Fruit fly (Drosophila melanogaster): ENCODE results near the gene Alg14.

The Alg14 gene

dm6 chrX:15475791-15476190 is 3.8 kb downstream of the Alg14 start, which contains the start of gene CG6324:
Gene CG6324, plus strand, starts transcription at chrX:15476091.
- TF ChIP-seq psq (optimal IDR thresholded peaks at IDR 0.05), result no peak

DNA sequence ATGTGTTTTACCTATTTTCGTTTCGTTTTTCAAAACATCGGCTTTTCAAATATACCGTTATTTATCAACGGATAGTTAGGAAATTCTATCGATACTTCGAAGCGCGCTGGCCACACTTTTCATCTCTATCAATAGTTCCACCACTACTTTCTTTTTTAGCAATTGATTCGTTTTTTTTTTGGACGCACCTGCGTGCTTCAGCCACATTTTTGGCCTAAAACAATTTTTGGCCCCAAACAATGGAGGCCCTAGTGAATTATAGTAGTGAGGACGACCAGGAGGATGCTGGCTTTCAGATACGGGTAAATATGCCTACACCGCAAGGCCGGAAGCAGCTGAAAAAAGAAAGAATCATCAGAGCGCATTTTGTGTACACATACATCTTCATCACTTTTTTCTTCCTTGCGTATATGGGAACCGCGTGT is 10.3 kb downstream of the Alg14 start, which contains the start of gene CG6340:
TSS of gene CG6340 (plus strand) at position 139 of the 425 bp plus-strand sequence.
- TF ChIP-seq Sin3A (optimal IDR thresholded peaks at IDR 0.05) (no peak), insv (optimal IDR thresholded peaks at IDR 0.05) (no peak), h (optimal IDR thresholded peaks at IDR 0.05) (no peak), Myc (optimal IDR thresholded peaks at IDR 0.05) (no peak), ttk (optimal IDR thresholded peaks at IDR 0.05) (no peak), psq (optimal IDR thresholded peaks at IDR 0.05) (no peak)

dm6 chrX:15483010-15483802 is 11.2 kb downstream of the Alg14 start:
- no peak for TF ChIP-seq Sin3A (optimal IDR thresholded peaks at IDR 0.05)
- TF ChIP-seq psq (optimal IDR thresholded peaks at IDR 0.05), result no peak
- TF ChIP-seq insv (optimal IDR thresholded peaks at IDR 0.05), result no peak
- no peak for TF ChIP-seq Myc (optimal IDR thresholded peaks at IDR 0.05)
- TF ChIP-seq ttk (optimal IDR thresholded peaks at IDR 0.05), result no peak
- TF ChIP-seq h (optimal IDR thresholded peaks at IDR 0.05), result no peak

dm6 chrX:15484451-15485032 is 12.6 kb downstream of the Alg14 start:
- TF ChIP-seq ttk (optimal IDR thresholded peaks at IDR 0.05), result no peak
- no peak for TF ChIP-seq insv (optimal IDR thresholded peaks at IDR 0.05)
- TF ChIP-seq Sin3A (optimal IDR thresholded peaks at IDR 0.05), result no peak
- no peak for TF ChIP-seq h (optimal IDR thresholded peaks at IDR 0.05)
- no peak for TF ChIP-seq psq (optimal IDR thresholded peaks at IDR 0.05)
- no peak for TF ChIP-seq Myc (optimal IDR thresholded peaks at IDR 0.05)

dm6 chrX:15486682-15487081 is 14.7 kb downstream of the Alg14 start, which contains the start of gene Gmap:
Gene Gmap, plus strand, starts transcription at chrX:15486922.
- TF ChIP-seq psq (optimal IDR thresholded peaks at IDR 0.05), result no peak
- no peak for TF ChIP-seq Myc (optimal IDR thresholded peaks at IDR 0.05)
- TF ChIP-seq insv (optimal IDR thresholded peaks at IDR 0.05), result no peak
- no peak for TF ChIP-seq h (optimal IDR thresholded peaks at IDR 0.05)

DNA sequence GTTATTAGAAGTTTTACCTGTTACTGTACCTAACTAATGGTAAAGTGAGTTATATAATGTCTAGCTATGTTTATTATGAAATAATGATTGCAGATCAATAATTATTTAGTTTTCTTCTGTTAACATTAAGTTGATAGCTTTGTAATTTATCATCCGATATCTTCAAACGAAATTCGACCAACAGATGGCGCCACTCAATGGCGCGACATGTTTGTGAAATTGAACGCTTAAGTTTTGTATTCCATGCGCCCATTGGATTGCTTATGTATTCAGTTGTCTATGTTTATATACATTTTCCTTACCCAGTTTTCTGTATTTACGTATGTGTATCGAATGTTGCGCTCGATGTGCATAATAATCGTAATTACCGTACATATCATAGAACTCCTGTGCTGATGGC is 18.6 kb downstream of the Alg14 start:
- TF ChIP-seq insv (optimal IDR thresholded peaks at IDR 0.05) (no peak), Sin3A (optimal IDR thresholded peaks at IDR 0.05) (no peak), ttk (optimal IDR thresholded peaks at IDR 0.05) (no peak), psq (optimal IDR thresholded peaks at IDR 0.05) (no peak), Myc (optimal IDR thresholded peaks at IDR 0.05) (no peak), h (optimal IDR thresholded peaks at IDR 0.05) (no peak)

DNA sequence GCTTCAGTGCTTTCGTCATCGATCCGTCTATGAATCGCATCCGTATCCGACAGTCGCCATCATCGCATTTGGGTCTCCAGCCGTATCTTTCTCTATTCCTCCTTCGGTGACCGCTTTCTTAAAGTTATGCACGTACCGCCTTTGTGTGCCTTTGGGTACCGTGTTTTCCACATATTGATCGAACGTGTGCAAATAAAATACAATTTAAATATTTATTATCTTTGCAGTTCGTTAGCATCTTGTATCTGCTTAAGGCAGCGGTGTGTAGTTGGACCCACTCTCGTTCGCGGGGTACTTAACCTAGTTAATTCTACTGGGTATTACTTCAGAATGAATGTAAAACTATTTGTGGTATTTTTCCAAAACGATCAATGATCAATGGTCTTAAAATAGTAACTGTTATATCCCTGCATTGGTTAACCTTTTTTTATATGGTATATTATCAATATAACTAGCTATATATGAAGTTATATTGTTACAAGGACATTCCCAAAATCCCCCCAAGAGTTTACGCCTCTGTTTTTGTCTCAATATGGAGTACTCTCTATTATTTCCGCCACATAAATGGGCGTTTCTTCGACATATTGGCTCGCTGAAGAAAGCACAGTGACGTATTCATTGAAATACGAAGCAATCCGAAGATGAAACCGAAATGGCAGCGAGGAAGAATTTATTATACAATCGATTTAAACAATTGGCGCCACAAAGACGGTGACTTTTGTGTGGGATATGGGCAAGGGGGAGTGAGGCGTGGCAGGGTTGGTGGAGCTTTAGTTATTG is 23.8 kb downstream of the Alg14 start:
- no peak for TF ChIP-seq h (optimal IDR thresholded peaks at IDR 0.05)
- no peak for TF ChIP-seq Myc (optimal IDR thresholded peaks at IDR 0.05)
- no peak for TF ChIP-seq ttk (optimal IDR thresholded peaks at IDR 0.05)
- no peak for TF ChIP-seq psq (optimal IDR thresholded peaks at IDR 0.05)
- no peak for TF ChIP-seq Sin3A (optimal IDR thresholded peaks at IDR 0.05)
- TF ChIP-seq insv (optimal IDR thresholded peaks at IDR 0.05), result no peak

dm6 chrX:15496651-15497409 is 24.9 kb downstream of the Alg14 start:
- no peak for TF ChIP-seq ttk (optimal IDR thresholded peaks at IDR 0.05)
- TF ChIP-seq Myc (optimal IDR thresholded peaks at IDR 0.05), result no peak
- TF ChIP-seq insv (optimal IDR thresholded peaks at IDR 0.05), result no peak
- no peak for TF ChIP-seq Sin3A (optimal IDR thresholded peaks at IDR 0.05)

DNA sequence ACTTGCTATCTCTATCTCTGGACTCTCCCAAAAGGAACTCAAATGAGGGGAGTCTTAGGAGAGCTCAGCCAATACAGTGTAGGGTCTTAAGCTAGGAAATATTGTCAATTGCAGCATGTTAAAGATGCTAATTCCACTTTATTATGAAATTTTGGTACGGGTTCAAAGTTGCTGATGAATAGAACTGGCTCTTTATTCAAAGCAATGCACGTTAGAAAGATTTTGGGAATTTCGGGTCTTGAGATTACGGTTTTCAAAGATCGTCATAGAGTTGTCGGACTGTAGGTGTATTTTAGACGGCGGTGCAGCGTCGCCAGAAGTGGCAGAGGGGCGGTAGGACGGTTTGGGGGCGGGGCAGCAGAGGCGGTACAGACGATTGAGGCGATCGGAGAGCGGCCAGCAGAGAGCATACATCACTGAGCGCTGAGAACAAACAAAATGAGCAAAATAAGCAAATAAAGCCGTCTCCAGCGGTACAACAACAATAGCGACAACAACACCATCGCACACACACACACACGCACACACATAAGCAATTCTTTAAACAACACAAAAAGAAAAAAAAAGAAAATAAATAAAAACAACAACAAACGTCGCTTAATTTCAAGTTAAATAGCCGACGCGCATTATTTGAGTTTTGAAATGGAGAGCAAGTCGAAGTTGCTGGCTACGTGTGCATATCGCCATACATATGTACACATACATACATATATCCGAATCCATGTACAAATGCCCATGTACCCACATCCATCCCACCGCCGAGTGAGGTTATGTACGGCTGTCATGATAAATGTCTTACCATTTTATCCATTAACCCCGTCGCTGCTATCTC is 25.7 kb downstream of the Alg14 start:
- no peak for TF ChIP-seq h (optimal IDR thresholded peaks at IDR 0.05)
- no peak for TF ChIP-seq psq (optimal IDR thresholded peaks at IDR 0.05)
- TF ChIP-seq Sin3A (optimal IDR thresholded peaks at IDR 0.05), result no peak
- no peak for TF ChIP-seq insv (optimal IDR thresholded peaks at IDR 0.05)
- no peak for TF ChIP-seq Myc (optimal IDR thresholded peaks at IDR 0.05)
- no peak for TF ChIP-seq ttk (optimal IDR thresholded peaks at IDR 0.05)

dm6 chrX:15498791-15499190 is 26.8 kb downstream of the Alg14 start:
- no peak for TF ChIP-seq psq (optimal IDR thresholded peaks at IDR 0.05)
